Worm (Caenorhabditis elegans): Measurements from ENCODE around the gene cutl-11.

ce11 chrX:11696696-11697095 is 46.0 kb upstream of the cutl-11 start, which contains the start of gene C44C10.12:
- TF ChIP-seq unc-62 (GFP tag; optimal IDR thresholded peaks at IDR 0.05) (no peak), nhr-237 (tag; optimal IDR thresholded peaks at IDR 0.05) (no peak), hlh-1 (tag; optimal IDR thresholded peaks at IDR 0.05) (no peak), snpc-4 (tag; optimal IDR thresholded peaks at IDR 0.05) (no peak), elt-1 (tag; optimal IDR thresholded peaks at IDR 0.05; ENCODE audit: borderline replicate concordance, insufficient read depth) (no peak), ces-1 (GFP tag; optimal IDR thresholded peaks at IDR 0.05) (no peak), pha-4 (tag; optimal IDR thresholded peaks at IDR 0.05) (no peak), bed-3 (GFP tag; optimal IDR thresholded peaks at IDR 0.05) (no peak), lsy-2 (tag; optimal IDR thresholded peaks at IDR 0.05) (no peak), elt-3 (tag; optimal IDR thresholded peaks at IDR 0.05) (no peak), ztf-11 (tag; optimal IDR thresholded peaks at IDR 0.05) (no peak), mab-5 (tag; optimal IDR thresholded peaks at IDR 0.05) (no peak), M03D4.4 (tag; optimal IDR thresholded peaks at IDR 0.05) (no peak), ceh-39 (tag; optimal IDR thresholded peaks at IDR 0.05) (no peak)

Measured in whole organism, mixed stage, embryonic.